Worm (Caenorhabditis elegans): ENCODE measurements around the gene tba-7.

DNA sequence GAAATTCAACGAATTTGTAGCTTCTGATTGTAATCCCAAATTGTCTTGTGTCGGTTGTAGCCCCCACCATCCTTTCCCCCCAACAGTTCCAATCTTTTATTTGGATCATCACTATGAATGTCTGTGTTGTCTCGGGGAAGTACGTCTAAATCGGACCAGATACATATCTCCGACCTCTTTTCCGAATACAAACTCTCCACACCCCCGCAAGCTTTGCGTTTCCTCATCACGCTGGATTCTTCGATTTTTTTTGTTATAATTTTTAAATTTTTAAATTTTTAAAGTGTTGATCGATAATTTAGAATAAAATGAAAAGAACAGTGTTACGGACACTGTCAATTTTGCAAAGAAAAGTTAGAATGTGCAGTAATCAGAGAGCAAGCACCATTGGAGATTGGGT is 10.3 kb upstream of the tba-7 start, which contains the start of gene subs-4:
- TF ChIP-seq ZK546.5 (tag; optimal IDR thresholded peaks at IDR 0.05) (no peak), ceh-82 (tag; optimal IDR thresholded peaks at IDR 0.05) (no peak), ztf-11 (tag; optimal IDR thresholded peaks at IDR 0.05) (no peak), unc-39 (tag; optimal IDR thresholded peaks at IDR 0.05) (no peak)

Measured in whole organism, L2 larva.